Worm (Caenorhabditis elegans): Measurements from ENCODE around the gene Y55F3C.9.

DNA sequence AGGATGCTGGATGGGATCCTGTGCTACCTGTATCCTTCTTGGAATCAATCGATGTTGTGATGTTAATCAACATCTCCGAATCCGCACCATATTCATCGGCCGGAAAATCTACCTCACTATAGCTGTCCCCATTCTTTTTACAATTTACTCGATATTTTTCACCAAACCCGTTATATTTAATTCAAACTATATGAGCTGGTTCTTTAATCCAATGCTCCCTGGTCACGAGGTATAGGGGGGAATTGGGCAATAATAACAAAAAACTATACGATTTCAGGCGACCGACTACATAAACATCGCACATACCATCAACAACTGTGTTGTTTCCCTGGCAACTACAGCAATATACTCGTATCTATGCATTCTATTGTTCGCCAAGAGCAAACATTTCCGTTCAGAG is 29.6 kb upstream of the Y55F3C.9 start:
- TF ChIP-seq nhr-11 (tag; optimal IDR thresholded peaks at IDR 0.05) (no peak), ceh-28 (tag; optimal IDR thresholded peaks at IDR 0.05) (no peak), nhr-28 (tag; optimal IDR thresholded peaks at IDR 0.05) (no peak), nhr-237 (tag; optimal IDR thresholded peaks at IDR 0.05) (no peak), lsy-2 (tag; optimal IDR thresholded peaks at IDR 0.05) (no peak), lin-39 (tag; optimal IDR thresholded peaks at IDR 0.05) (no peak), zip-11 (GFP tag; IDR thresholded peaks at IDR 0.05) (no peak), zag-1 (tag; optimal IDR thresholded peaks at IDR 0.05) (no peak), unc-62 (GFP tag; optimal IDR thresholded peaks at IDR 0.05 in 1 of 2) (peak in 1 of 2 experiments; percentile 47), unc-62 (tag; optimal IDR thresholded peaks at IDR 0.05) (no peak), fos-1 (tag; optimal IDR thresholded peaks at IDR 0.05) (no peak), nhr-41 (GFP tag; IDR thresholded peaks at IDR 0.05) (no peak), nhr-10 (tag; optimal IDR thresholded peaks at IDR 0.05) (no peak)

Data from whole organism, L4 larva.